Worm (Caenorhabditis elegans) whole organism, L2 larva: ENCODE results near the gene ace-3.

Experiments used
- R02D3.7 ChIP-seq: fragments of 150-350 bp; optimal IDR thresholded peaks from 2 replicates; lab custom pipeline; 2014; ENCODE audit warnings: missing biosample characterization, missing genetic modification characterization
- aly-2 ChIP-seq: fragments of 150-350 bp; optimal IDR thresholded peaks from 2 replicates; lab custom pipeline; 2014; ENCODE audit warnings: missing biosample characterization, missing genetic modification characterization
- dmd-4 ChIP-seq: sonication (generic microtip); optimal IDR thresholded peaks from 2 replicates; lab custom pipeline; 2017; ENCODE audit warnings: missing biosample characterization, missing genetic modification characterization
- fos-1 ChIP-seq: fragments of 150-350 bp; optimal IDR thresholded peaks from 2 replicates; lab custom pipeline; 2014; ENCODE audit warnings: missing biosample characterization, missing genetic modification characterization
- mdl-1 ChIP-seq, 2 experiments: fragments of 150-350 bp in 1 of 2; sonication (generic microtip) in 1 of 2; optimal IDR thresholded peaks; 2 replicates each; lab custom pipeline; 2017; ENCODE audit warnings: missing biosample characterization in 2 of 2, missing genetic modification characterization in 2 of 2
- nhr-6 ChIP-seq: fragments of 150-350 bp; optimal IDR thresholded peaks from 2 replicates; lab custom pipeline; 2014; ENCODE audit warnings: missing biosample characterization, missing genetic modification characterization
- unc-62 ChIP-seq: fragments of 150-350 bp; optimal IDR thresholded peaks from 2 replicates; lab custom pipeline; 2014; ENCODE audit warnings: missing biosample characterization, missing genetic modification reagents, missing genetic modification characterization
- zag-1 ChIP-seq: fragments of 150-350 bp; optimal IDR thresholded peaks from 2 replicates; lab custom pipeline; 2014; ENCODE audit warnings: missing biosample characterization, missing genetic modification characterization

DNA sequence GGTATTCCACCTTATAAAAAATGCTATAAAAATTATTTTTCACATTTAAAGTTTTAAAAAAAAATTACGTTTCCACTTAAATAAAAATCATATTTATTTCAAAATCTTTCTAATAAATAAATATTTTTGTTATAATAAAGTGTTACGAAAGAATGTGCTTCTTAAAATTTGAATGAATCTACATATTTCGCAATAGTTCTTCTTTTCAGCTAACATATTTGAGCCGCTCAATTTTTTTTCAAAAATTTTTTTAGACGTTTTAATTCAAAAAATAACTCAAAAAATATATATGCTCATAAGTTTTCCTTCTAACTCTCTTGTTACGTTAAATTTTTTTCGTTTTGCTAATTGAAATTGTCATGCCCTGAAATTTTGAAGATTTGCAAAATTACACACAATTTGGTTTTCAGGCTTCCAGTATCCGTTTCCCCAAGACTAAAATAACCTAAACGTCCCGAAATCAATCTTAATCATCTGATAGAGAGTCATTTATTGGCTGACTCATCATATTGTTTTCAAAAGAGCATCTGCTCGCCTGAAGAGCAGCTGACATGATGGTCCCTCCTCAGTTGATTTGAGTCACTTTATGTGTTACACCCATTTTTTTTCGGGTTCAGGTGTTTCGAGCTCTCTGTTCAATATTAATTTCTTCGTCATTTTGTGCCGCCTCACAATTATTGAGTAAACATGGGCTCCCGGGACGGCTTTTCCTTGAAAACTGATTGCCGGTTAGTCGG is 27.0 kb upstream of the ace-3 start, which contains the start of gene efhd-1:
- TF ChIP-seq R02D3.7 (tag; lab: Kevin White, UChicago) (no peak), aly-2 (tag; lab: Kevin White, UChicago) (no peak), mdl-1 (tag; optimal IDR thresholded peaks at IDR 0.05; lab: Kevin White, UChicago) (no peak), nhr-6 (no peak), unc-62 (GFP tag; lab: Kevin White, UChicago) (no peak), fos-1 (tag; lab: Kevin White, UChicago) (no peak), dmd-4 (tag; lab: Kevin White, UChicago) (no peak), zag-1 (no peak)
